Worm (Caenorhabditis elegans) whole organism, L4 larva: ENCODE data around the gene argn-1.

Source experiments
- zag-1 ChIP-seq: fragments of 150-350 bp; optimal IDR thresholded peaks from 2 replicates; lab custom pipeline; 2014; ENCODE audit warnings: missing biosample characterization, missing genetic modification characterization
- ztf-11 ChIP-seq: fragments of 150-350 bp; optimal IDR thresholded peaks from 2 replicates; lab custom pipeline; 2014; ENCODE audit warnings: missing biosample characterization, missing genetic modification characterization

DNA sequence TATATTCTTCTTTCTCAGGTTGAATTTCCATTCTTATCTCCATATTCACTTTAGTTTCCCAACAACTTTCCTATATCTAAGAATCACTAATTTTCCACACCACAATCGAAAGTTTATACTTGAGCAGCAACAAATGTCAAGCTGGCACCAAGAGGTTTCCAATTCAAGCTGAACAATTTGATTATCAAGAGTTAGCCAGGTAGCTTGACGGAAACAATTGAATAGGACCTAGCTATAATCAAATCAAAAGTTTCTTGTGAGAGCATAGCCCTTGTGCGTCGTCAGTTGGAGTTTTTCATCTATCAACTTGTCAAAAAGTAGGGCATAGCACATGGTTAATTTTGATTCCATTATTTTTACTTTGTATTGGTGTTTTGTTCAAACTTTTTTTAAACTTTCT, 25.8 kb downstream of the argn-1 start:
- TF ChIP-seq ztf-11 (tag; lab: Kevin White, UChicago) (no peak), zag-1 (tag; lab: Kevin White, UChicago) (no peak)
